Worm (Caenorhabditis elegans): ENCODE measurements around the gene col-124.

DNA sequence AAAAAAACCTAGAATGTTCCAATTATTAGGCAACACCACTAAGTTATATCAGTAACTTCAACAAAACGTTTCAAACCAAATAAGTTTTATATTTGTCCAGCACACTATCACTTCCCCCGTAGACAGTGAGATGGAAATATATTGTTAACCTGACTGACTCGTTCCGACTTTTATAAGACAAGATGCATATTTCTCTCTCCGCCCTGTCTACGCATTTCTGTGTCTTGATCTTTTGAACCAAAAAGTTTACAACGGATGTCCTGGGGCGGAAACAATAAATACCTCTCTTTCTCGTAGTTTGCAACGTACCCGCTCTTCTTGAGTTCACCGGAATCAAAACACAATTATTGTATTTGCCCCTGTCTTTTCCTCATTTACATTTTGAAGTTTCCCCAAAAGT lies 35.0 kb downstream of the col-124 start:
- TF ChIP-seq him-1 (tag; optimal IDR thresholded peaks at IDR 0.05) (no peak), W03F9.2 (tag; optimal IDR thresholded peaks at IDR 0.05) (no peak), dao-5 (tag; optimal IDR thresholded peaks at IDR 0.05) (no peak)

Data from whole organism, L4/young adult.